Fruit fly (Drosophila melanogaster) whole organism, wandering third instar larva: Measurements from ENCODE around the gene Asator.

Source experiments
- Abd-B ChIP-seq: fragments of >200 bp; optimal IDR thresholded peaks from 2 replicates; lab custom pipeline; 2017; ENCODE audit warnings: missing biosample characterization, missing genetic modification characterization
- CG32264 ChIP-seq: fragments of 200-800 bp; sonication (Bioruptor generic); optimal IDR thresholded peaks from 2 replicates; lab custom pipeline; 2016; ENCODE audit warnings: missing biosample characterization, missing genetic modification characterization
- CrebA ChIP-seq: fragments of 200-800 bp; sonication (Bioruptor generic); optimal IDR thresholded peaks from 2 replicates; lab custom pipeline; 2016; ENCODE audit warnings: missing biosample characterization, mild to moderate bottlenecking, missing genetic modification characterization, borderline replicate concordance
- Dfd ChIP-seq: fragments of >200 bp; optimal IDR thresholded peaks from 2 replicates; lab custom pipeline; 2017; ENCODE audit warnings: missing biosample characterization, missing genetic modification characterization
- Dif ChIP-seq: fragments of 200-275, 200-300 bp; sonication (Bioruptor generic); optimal IDR thresholded peaks from 2 replicates; lab custom pipeline; 2018; ENCODE audit warnings: missing biosample characterization, missing genetic modification characterization; ENCODE audit not compliant: partially characterized antibody
- GATAd ChIP-seq: sonication (Bioruptor generic); optimal IDR thresholded peaks from 2 replicates; lab custom pipeline; 2016; ENCODE audit warnings: missing biosample characterization, missing genetic modification characterization
- HLH106 ChIP-seq: fragments of 200-800 bp; optimal IDR thresholded peaks from 3 replicates; lab custom pipeline; 2019; ENCODE audit warnings: missing biosample characterization, mild to moderate bottlenecking, missing genetic modification characterization, moderate library complexity
- Hnf4 ChIP-seq: fragments of 200-800 bp; sonication (Bioruptor generic); optimal IDR thresholded peaks from 2 replicates; lab custom pipeline; 2016; ENCODE audit warnings: missing biosample characterization, mild to moderate bottlenecking, missing genetic modification characterization
- Hr78 ChIP-seq: fragments of >200 bp; optimal IDR thresholded peaks from 2 replicates; lab custom pipeline; 2017; ENCODE audit warnings: missing biosample characterization, missing genetic modification characterization
- Hr83 ChIP-seq: fragments of 200-300 bp; sonication (Bioruptor generic); optimal IDR thresholded peaks from 2 replicates; lab custom pipeline; 2016; ENCODE audit warnings: missing biosample characterization, mild to moderate bottlenecking, missing genetic modification characterization, moderate library complexity; ENCODE audit not compliant: poor library complexity, severe bottlenecking
- Jra ChIP-seq: sonication (Bioruptor generic); optimal IDR thresholded peaks from 2 replicates; lab custom pipeline; 2016; ENCODE audit warnings: missing biosample characterization, missing genetic modification characterization
- Mio ChIP-seq: sonication (Bioruptor generic); optimal IDR thresholded peaks from 2 replicates; lab custom pipeline; 2016; ENCODE audit warnings: missing biosample characterization, missing genetic modification characterization
- Myc ChIP-seq: fragments of >200 bp; optimal IDR thresholded peaks from 2 replicates; lab custom pipeline; 2017
- N ChIP-seq: fragments of >200 bp; optimal IDR thresholded peaks from 2 replicates; lab custom pipeline; 2018; ENCODE audit warnings: missing biosample characterization, missing external identifiers, missing genetic modification characterization
- OdsH ChIP-seq: fragments of 200-800 bp; sonication (Bioruptor generic); optimal IDR thresholded peaks from 2 replicates; lab custom pipeline; 2016; ENCODE audit warnings: missing biosample characterization, mild to moderate bottlenecking, missing genetic modification characterization
- Rel ChIP-seq, 2 experiments: fragments of 200-800 bp; sonication (Bioruptor generic) in 1 of 2; optimal IDR thresholded peaks; 2 replicates in 1 of 2; 3 replicates in 1 of 2; lab custom pipeline; 2016 to 2019; ENCODE audit warnings: mild to moderate bottlenecking in 2 of 2, missing biosample characterization in 2 of 2, missing genetic modification characterization in 2 of 2, moderate library complexity in 1 of 2
- Sp1 ChIP-seq: fragments of 200-800 bp; sonication (Bioruptor generic); optimal IDR thresholded peaks from 3 replicates; lab custom pipeline; 2019; ENCODE audit warnings: missing biosample characterization, mild to moderate bottlenecking, missing genetic modification characterization, moderate library complexity
- Vsx2 ChIP-seq: fragments of 200-300, 225-300 bp; sonication (Bioruptor generic); optimal IDR thresholded peaks from 2 replicates; lab custom pipeline; 2018; ENCODE audit warnings: missing biosample characterization, missing genetic modification characterization; ENCODE audit not compliant: partially characterized antibody
- br ChIP-seq: fragments of 200-800 bp; sonication (Bioruptor generic); optimal IDR thresholded peaks from 2 replicates; lab custom pipeline; 2016; ENCODE audit warnings: missing biosample characterization, missing genetic modification characterization
- brk ChIP-seq: fragments of 200-800 bp; sonication (Bioruptor generic); optimal IDR thresholded peaks from 2 replicates; lab custom pipeline; 2016; ENCODE audit warnings: missing biosample characterization, mild to moderate bottlenecking, missing genetic modification characterization
- dl ChIP-seq, 2 experiments: fragments of 175-275, 200-275 bp in 1 of 2; fragments of 200-275 bp in 1 of 2; sonication (Bioruptor generic); optimal IDR thresholded peaks; lab custom pipeline; 2018; ENCODE audit warnings: mild to moderate bottlenecking in 2 of 2, missing biosample characterization in 2 of 2, missing genetic modification characterization in 2 of 2, moderate library complexity in 2 of 2; ENCODE audit not compliant: partially characterized antibody in 2 of 2, insufficient read depth in 1 of 2
- dmrt93B ChIP-seq: fragments of 200-800 bp; sonication (Bioruptor generic); optimal IDR thresholded peaks from 2 replicates; lab custom pipeline; 2018; ENCODE audit warnings: missing biosample characterization, mild to moderate bottlenecking, missing genetic modification characterization
- dsf ChIP-seq: sonication (Bioruptor generic); optimal IDR thresholded peaks from 2 replicates; lab custom pipeline; 2016; ENCODE audit warnings: missing biosample characterization, missing genetic modification characterization, borderline replicate concordance
- ey ChIP-seq: fragments of 200-800 bp; sonication (Bioruptor generic); optimal IDR thresholded peaks from 2 replicates; lab custom pipeline; 2016; ENCODE audit warnings: missing biosample characterization, missing genetic modification characterization
- foxo ChIP-seq, 2 experiments: fragments of 200-800 bp; sonication (Bioruptor generic); optimal IDR thresholded peaks; 2 replicates in 1 of 2; 3 replicates in 1 of 2; lab custom pipeline; 2016 to 2017; ENCODE audit warnings: missing biosample characterization in 2 of 2, missing genetic modification characterization in 2 of 2
- fru ChIP-seq: fragments of 200-800 bp; sonication (Bioruptor generic); optimal IDR thresholded peaks from 3 replicates; lab custom pipeline; 2016; ENCODE audit warnings: missing biosample characterization, mild to moderate bottlenecking, missing genetic modification characterization
- h ChIP-seq: fragments of 200-800 bp; sonication (Bioruptor generic); optimal IDR thresholded peaks from 3 replicates; lab custom pipeline; 2016; ENCODE audit warnings: missing biosample characterization, mild to moderate bottlenecking, missing genetic modification characterization
- lola ChIP-seq: fragments of >200 bp; optimal IDR thresholded peaks from 2 replicates; lab custom pipeline; 2017; ENCODE audit warnings: missing biosample characterization, missing genetic modification characterization
- pan ChIP-seq: fragments of >200 bp; optimal IDR thresholded peaks from 2 replicates; lab custom pipeline; 2017
- psq ChIP-seq: fragments of 200-800 bp; sonication (Bioruptor generic); optimal IDR thresholded peaks from 3 replicates; lab custom pipeline; 2017; ENCODE audit warnings: missing biosample characterization, mild to moderate bottlenecking, missing genetic modification characterization, moderate library complexity
- rgr ChIP-seq: fragments of 200-800 bp; sonication (Bioruptor generic); optimal IDR thresholded peaks from 3 replicates; lab custom pipeline; 2016; ENCODE audit warnings: missing biosample characterization, mild to moderate bottlenecking, missing genetic modification characterization
- sage ChIP-seq: fragments of 200-800 bp; sonication (Bioruptor generic); optimal IDR thresholded peaks from 2 replicates; lab custom pipeline; 2016; ENCODE audit warnings: missing biosample characterization, mild to moderate bottlenecking, missing genetic modification characterization
- sv ChIP-seq: fragments of 200-800 bp; sonication (Bioruptor generic); optimal IDR thresholded peaks from 3 replicates; lab custom pipeline; 2016; ENCODE audit warnings: missing biosample characterization, missing genetic modification characterization
- tai ChIP-seq: sonication (Bioruptor generic); optimal IDR thresholded peaks from 2 replicates; lab custom pipeline; 2016; ENCODE audit warnings: missing biosample characterization, missing genetic modification characterization
- usp ChIP-seq: fragments of >200 bp; optimal IDR thresholded peaks from 2 replicates; lab custom pipeline; 2017; ENCODE audit warnings: missing biosample characterization, missing genetic modification characterization
- woc ChIP-seq: sonication (Bioruptor generic); optimal IDR thresholded peaks from 2 replicates; lab custom pipeline; 2016; ENCODE audit warnings: missing biosample characterization, mild to moderate bottlenecking, missing genetic modification characterization

Asator gene

dm6 chr4:488828-489560, at the start of gene Asator:
Asator (minus strand) TSS chr4:488994.
- TF ChIP-seq woc (GFP tag; lab: Kevin White, UChicago) = peak; percentile 79
- TF ChIP-seq usp (GFP tag; lab: Kevin White, UChicago) = no peak
- no peak for TF ChIP-seq lola (GFP tag; lab: Kevin White, UChicago)
- TF ChIP-seq Sp1 (GFP tag; lab: Kevin White, UChicago) = peak; percentile 60
- no peak for TF ChIP-seq Dfd (GFP tag; lab: Kevin White, UChicago)
- peak; percentile 67 for TF ChIP-seq OdsH
- no peak for TF ChIP-seq sv
- TF ChIP-seq HLH106 (tag; lab: Kevin White, UChicago) = peak; percentile 63
- TF ChIP-seq rgr (GFP tag; lab: Kevin White, UChicago) = peak; percentile 65
- no peak for TF ChIP-seq Jra
- TF ChIP-seq h (GFP tag; lab: Kevin White, UChicago) = peak; percentile 76
- TF ChIP-seq psq = peak; percentile 38
- TF ChIP-seq Hr78 (GFP tag; lab: Kevin White, UChicago) = no peak
- peak; percentile 69 for TF ChIP-seq br (GFP tag; lab: Kevin White, UChicago)
- no peak for TF ChIP-seq CrebA (GFP tag; lab: Kevin White, UChicago)
- TF ChIP-seq ey (GFP tag; lab: Kevin White, UChicago) = peak; percentile 70
- TF ChIP-seq tai = no peak
- TF ChIP-seq brk (GFP tag; lab: Kevin White, UChicago) = no peak
- peak; percentile 4 for TF ChIP-seq Hr83 (GFP tag; lab: Kevin White, UChicago)
- no peak for TF ChIP-seq dl (GFP tag; optimal IDR thresholded peaks at IDR 0.05; lab: Kevin White, UChicago; ENCODE audit: insufficient read depth in 1 of 2, partially characterized antibody in 2 of 2)
- TF ChIP-seq dsf = no peak
- peak in 1 of 2 experiments; percentile 76 for TF ChIP-seq foxo (GFP tag; optimal IDR thresholded peaks at IDR 0.05; lab: Kevin White, UChicago)
- TF ChIP-seq Dif (GFP tag; lab: Kevin White, UChicago) = no peak
- peak; percentile 14 for TF ChIP-seq Rel (GFP tag; optimal IDR thresholded peaks at IDR 0.05; lab: Kevin White, UChicago)
- no peak for TF ChIP-seq Rel (tag; optimal IDR thresholded peaks at IDR 0.05; lab: Kevin White, UChicago)
- TF ChIP-seq CG32264 (GFP tag; lab: Kevin White, UChicago) = peak; percentile 12
- TF ChIP-seq Myc = no peak
- TF ChIP-seq fru (GFP tag; lab: Kevin White, UChicago) = peak; percentile 77
- no peak for TF ChIP-seq Hnf4 (GFP tag; lab: Kevin White, UChicago)
- TF ChIP-seq dmrt93B (GFP tag; lab: Kevin White, UChicago) = peak; percentile 18
- TF ChIP-seq sage (GFP tag; lab: Kevin White, UChicago) = no peak
- TF ChIP-seq N = no peak
- no peak for TF ChIP-seq GATAd (GFP tag; lab: Kevin White, UChicago)

dm6 chr4:519421-519987, 30.7 kb upstream of the Asator start:
- peak; percentile 35 for TF ChIP-seq psq
- no peak for TF ChIP-seq Vsx2 (GFP tag; lab: Kevin White, UChicago)
- peak; percentile 16 for TF ChIP-seq br (GFP tag; lab: Kevin White, UChicago)
- no peak for TF ChIP-seq brk (GFP tag; lab: Kevin White, UChicago)
- TF ChIP-seq ey (GFP tag; lab: Kevin White, UChicago) = no peak
- no peak for TF ChIP-seq lola (GFP tag; lab: Kevin White, UChicago)
- TF ChIP-seq sage (GFP tag; lab: Kevin White, UChicago) = no peak

- TF ChIP-seq usp (GFP tag; lab: Kevin White, UChicago) (no peak), Abd-B (GFP tag; lab: Kevin White, UChicago) (no peak), N (no peak), ey (GFP tag; lab: Kevin White, UChicago) (no peak), foxo (GFP tag; optimal IDR thresholded peaks at IDR 0.05; lab: Kevin White, UChicago) (no peak), rgr (GFP tag; lab: Kevin White, UChicago) (no peak), sage (GFP tag; lab: Kevin White, UChicago) (no peak), Sp1 (GFP tag; lab: Kevin White, UChicago) (no peak), Mio (GFP tag; lab: Kevin White, UChicago) (no peak), Dfd (GFP tag; lab: Kevin White, UChicago) (no peak), CG32264 (GFP tag; lab: Kevin White, UChicago) (no peak), Myc (no peak), GATAd (GFP tag; lab: Kevin White, UChicago) (no peak), br (GFP tag; lab: Kevin White, UChicago) (no peak), lola (GFP tag; lab: Kevin White, UChicago) (no peak), sv (no peak), dl (GFP tag; optimal IDR thresholded peaks at IDR 0.05; lab: Kevin White, UChicago; ENCODE audit: insufficient read depth in 1 of 2, partially characterized antibody in 2 of 2) (no peak), brk (GFP tag; lab: Kevin White, UChicago) (no peak), Rel (GFP tag; optimal IDR thresholded peaks at IDR 0.05; lab: Kevin White, UChicago) (no peak), Rel (tag; optimal IDR thresholded peaks at IDR 0.05; lab: Kevin White, UChicago) (no peak), pan (no peak)
- TF ChIP-seq, all 38 proteins: peak for 0
Measured at dm6 chr4:509853-510252, 21.1 kb upstream of the Asator start.
